Fruit fly (Drosophila melanogaster) whole organism, prepupa: ENCODE measurements around the gene Tim8.

Source experiments
- CG10631 ChIP-seq: fragments of 200-800 bp; sonication (Bioruptor generic); optimal IDR thresholded peaks from 2 replicates; lab custom pipeline; 2016; ENCODE audit warnings: missing biosample characterization, missing genetic modification characterization
- CG10669 ChIP-seq: fragments of 200-800 bp; sonication (Bioruptor generic); optimal IDR thresholded peaks from 3 replicates; lab custom pipeline; 2018; ENCODE audit warnings: missing biosample characterization, mild to moderate bottlenecking, missing genetic modification characterization, moderate library complexity
- CG11294 ChIP-seq: fragments of 200-800 bp; sonication (Bioruptor generic); IDR thresholded peaks from 2 replicates; pipeline ENCODE4 v1.3.6; 2022; ENCODE audit warnings: missing biosample characterization, missing genetic modification characterization
- CG11762 ChIP-seq: fragments of 200-800 bp; sonication (Bioruptor generic); optimal IDR thresholded peaks from 3 replicates; lab custom pipeline; 2016; ENCODE audit warnings: missing biosample characterization, missing genetic modification characterization; ENCODE audit not compliant: insufficient read depth
- CG15336 ChIP-seq: fragments of 200-800 bp; sonication (Bioruptor generic); IDR thresholded peaks from 2 replicates; pipeline ENCODE4 v1.3.6; 2022; ENCODE audit warnings: missing biosample characterization, missing genetic modification characterization
- CG1621 ChIP-seq: fragments of 200-800 bp; sonication (Bioruptor generic); optimal IDR thresholded peaks from 3 replicates; lab custom pipeline; 2018; ENCODE audit warnings: missing biosample characterization, mild to moderate bottlenecking, missing genetic modification characterization
- CG16779 ChIP-seq: fragments of 200-800 bp; sonication (Bioruptor generic); optimal IDR thresholded peaks from 3 replicates; lab custom pipeline; 2017; ENCODE audit warnings: missing biosample characterization, mild to moderate bottlenecking, missing genetic modification characterization
- CG31627 ChIP-seq: fragments of 200-800 bp; sonication (Bioruptor generic); optimal IDR thresholded peaks from 3 replicates; lab custom pipeline; 2016; ENCODE audit warnings: missing biosample characterization, missing genetic modification characterization
- CG32006 ChIP-seq: fragments of 200-800 bp; sonication (Bioruptor generic); optimal IDR thresholded peaks from 3 replicates; lab custom pipeline; 2017; ENCODE audit warnings: missing biosample characterization, mild to moderate bottlenecking, missing genetic modification characterization
- CG34406 ChIP-seq: fragments of 200-800 bp; sonication (Bioruptor generic); optimal IDR thresholded peaks from 3 replicates; lab custom pipeline; 2016; ENCODE audit warnings: missing biosample characterization, missing genetic modification characterization
- CG3919 ChIP-seq: fragments of 200-800 bp; sonication (Bioruptor generic); optimal IDR thresholded peaks from 3 replicates; lab custom pipeline; 2016; ENCODE audit warnings: missing biosample characterization, missing genetic modification characterization
- CG4318 ChIP-seq: fragments of 200-800 bp; sonication (Bioruptor generic); optimal IDR thresholded peaks from 3 replicates; lab custom pipeline; 2017; ENCODE audit warnings: missing biosample characterization, mild to moderate bottlenecking, missing genetic modification characterization
- CG6163 ChIP-seq: fragments of 200-800 bp; sonication (Bioruptor generic); IDR thresholded peaks from 3 replicates; pipeline ENCODE4 v1.3.6; 2022; ENCODE audit warnings: missing biosample characterization, missing genetic modification characterization
- CG6792 ChIP-seq: fragments of 200-800 bp; sonication (Bioruptor generic); optimal IDR thresholded peaks from 3 replicates; lab custom pipeline; 2016; ENCODE audit warnings: missing biosample characterization, missing genetic modification characterization
- CG6808 ChIP-seq: fragments of 200-800 bp; sonication (Bioruptor generic); optimal IDR thresholded peaks from 3 replicates; lab custom pipeline; 2017; ENCODE audit warnings: missing biosample characterization, missing genetic modification characterization, mild to moderate bottlenecking, moderate library complexity, missing genetic modification reagents
- CG8119 ChIP-seq: fragments of 200-800 bp; sonication (Bioruptor generic); IDR thresholded peaks from 3 replicates; pipeline ENCODE4 v1.3.6; 2022; ENCODE audit warnings: missing biosample characterization, missing genetic modification characterization
- CG8632 ChIP-seq: fragments of 200-800 bp; sonication (Bioruptor generic); optimal IDR thresholded peaks from 3 replicates; lab custom pipeline; 2016; ENCODE audit warnings: missing biosample characterization, missing genetic modification characterization
- CG9139 ChIP-seq: fragments of 200-800 bp; sonication (Bioruptor generic); optimal IDR thresholded peaks from 3 replicates; lab custom pipeline; 2017; ENCODE audit warnings: missing biosample characterization, mild to moderate bottlenecking, missing genetic modification characterization
- Eip75B ChIP-seq: fragments of 200-800 bp; sonication (Bioruptor generic); optimal IDR thresholded peaks from 3 replicates; lab custom pipeline; 2016; ENCODE audit warnings: missing biosample characterization, missing genetic modification characterization
- Eip78C ChIP-seq: fragments of 200-800 bp; sonication (Bioruptor generic); peaks from one replicate; lab custom pipeline; 2016; ENCODE audit warnings: missing biosample characterization, missing genetic modification characterization
- Eip93F ChIP-seq: fragments of 200-800 bp; sonication (Bioruptor generic); optimal IDR thresholded peaks from 2 replicates; lab custom pipeline; 2016; ENCODE audit warnings: missing biosample characterization, mild to moderate bottlenecking, missing genetic modification characterization
- Ets96B ChIP-seq: fragments of 200-800 bp; optimal IDR thresholded peaks from 2 replicates; lab custom pipeline; 2019; ENCODE audit warnings: missing biosample characterization, mild to moderate bottlenecking, missing genetic modification characterization, moderate library complexity
- Gug ChIP-seq: fragments of 200-800 bp; sonication (Bioruptor generic); IDR thresholded peaks from 2 replicates; pipeline ENCODE4 v1.3.6; 2022; ENCODE audit warnings: missing biosample characterization, missing genetic modification characterization
- Hr38 ChIP-seq: sonication (Bioruptor generic); optimal IDR thresholded peaks from 2 replicates; lab custom pipeline; 2016; ENCODE audit warnings: missing biosample characterization, missing genetic modification characterization
- Hr39 ChIP-seq: fragments of 200-800 bp; sonication (Bioruptor generic); optimal IDR thresholded peaks from 2 replicates; lab custom pipeline; 2016; ENCODE audit warnings: missing biosample characterization, missing genetic modification characterization
- Hr4 ChIP-seq: fragments of 200-800 bp; sonication (Bioruptor generic); optimal IDR thresholded peaks from 3 replicates; lab custom pipeline; 2016; ENCODE audit warnings: missing biosample characterization, missing genetic modification characterization
- Lpt ChIP-seq: fragments of 200-800 bp; sonication (Bioruptor generic); optimal IDR thresholded peaks from 3 replicates; lab custom pipeline; 2016; ENCODE audit warnings: missing biosample characterization, missing genetic modification characterization
- Met ChIP-seq: fragments of 200-800 bp; sonication (Bioruptor generic); optimal IDR thresholded peaks from 3 replicates; lab custom pipeline; 2016; ENCODE audit warnings: missing biosample characterization, missing genetic modification characterization
- Smox ChIP-seq: fragments of 200-800 bp; sonication (Bioruptor generic); optimal IDR thresholded peaks from 3 replicates; lab custom pipeline; 2016; ENCODE audit warnings: missing biosample characterization, missing genetic modification characterization
- Sox102F ChIP-seq: fragments of 200-800 bp; sonication (Bioruptor generic); optimal IDR thresholded peaks from 2 replicates; lab custom pipeline; 2016; ENCODE audit warnings: missing biosample characterization, mild to moderate bottlenecking, missing genetic modification characterization
- Sox15 ChIP-seq: fragments of 200-800 bp; sonication (Bioruptor generic); optimal IDR thresholded peaks from 3 replicates; lab custom pipeline; 2016; ENCODE audit warnings: missing biosample characterization, missing genetic modification characterization
- achi ChIP-seq: fragments of 200-800 bp; sonication (Bioruptor generic); optimal IDR thresholded peaks from 3 replicates; lab custom pipeline; 2016; ENCODE audit warnings: missing biosample characterization, missing genetic modification characterization
- acj6 ChIP-seq: fragments of 200-800 bp; sonication (Bioruptor generic); optimal IDR thresholded peaks from 3 replicates; lab custom pipeline; 2016; ENCODE audit warnings: missing biosample characterization, missing genetic modification characterization
- cyc ChIP-seq: fragments of 200-800 bp; sonication (Bioruptor generic); optimal IDR thresholded peaks from 3 replicates; lab custom pipeline; 2016; ENCODE audit warnings: missing biosample characterization, missing genetic modification characterization
- dac ChIP-seq: fragments of 200-800 bp; sonication (Bioruptor generic); optimal IDR thresholded peaks from 2 replicates; lab custom pipeline; 2017; ENCODE audit warnings: missing biosample characterization, mild to moderate bottlenecking, missing genetic modification characterization
- dsx ChIP-seq: fragments of 200-800 bp; optimal IDR thresholded peaks from 3 replicates; lab custom pipeline; 2019; ENCODE audit warnings: missing biosample characterization, mild to moderate bottlenecking, missing genetic modification characterization, moderate library complexity; ENCODE audit not compliant: poor library complexity, severe bottlenecking
- eg ChIP-seq: fragments of 200-800 bp; sonication (Bioruptor generic); IDR thresholded peaks from 3 replicates; pipeline ENCODE4 v1.3.6; 2022; ENCODE audit warnings: missing biosample characterization, missing genetic modification characterization
- esn ChIP-seq: fragments of 200-800 bp; sonication (Bioruptor generic); optimal IDR thresholded peaks from 2 replicates; lab custom pipeline; 2016; ENCODE audit warnings: missing biosample characterization, mild to moderate bottlenecking, missing genetic modification characterization, moderate library complexity
- fd85E ChIP-seq: fragments of 200-800 bp; sonication (Bioruptor generic); optimal IDR thresholded peaks from 3 replicates; lab custom pipeline; 2016; ENCODE audit warnings: missing biosample characterization, missing genetic modification characterization
- fkh ChIP-seq: fragments of 200-800 bp; sonication (Bioruptor generic); optimal IDR thresholded peaks from 3 replicates; lab custom pipeline; 2017; ENCODE audit warnings: missing biosample characterization, mild to moderate bottlenecking, missing genetic modification characterization, moderate library complexity
- net ChIP-seq: fragments of 200-800 bp; sonication (Bioruptor generic); optimal IDR thresholded peaks from 3 replicates; lab custom pipeline; 2016; ENCODE audit warnings: missing biosample characterization, missing genetic modification characterization
- pdm3 ChIP-seq: fragments of 200-800 bp; sonication (Bioruptor generic); optimal IDR thresholded peaks from 3 replicates; lab custom pipeline; 2016; ENCODE audit warnings: missing biosample characterization, missing genetic modification characterization
- salr ChIP-seq, 2 experiments: fragments of 200-800 bp; sonication (Bioruptor generic); optimal IDR thresholded peaks; 3 replicates each; lab custom pipeline; 2016 to 2018; ENCODE audit warnings: missing biosample characterization in 2 of 2, missing genetic modification characterization in 2 of 2, mild to moderate bottlenecking in 1 of 2
- ss ChIP-seq, 2 experiments: fragments of 200-800 bp; sonication (Bioruptor generic); optimal IDR thresholded peaks; 2 replicates in 1 of 2; 3 replicates in 1 of 2; lab custom pipeline; 2017 to 2018; ENCODE audit warnings: mild to moderate bottlenecking in 2 of 2, missing biosample characterization in 2 of 2, missing genetic modification characterization in 2 of 2, moderate library complexity in 1 of 2
- svp ChIP-seq: fragments of 200-800 bp; sonication (Bioruptor generic); peaks from one replicate; lab custom pipeline; 2016; ENCODE audit warnings: missing biosample characterization, missing genetic modification characterization
- vri ChIP-seq: fragments of 200-800 bp; sonication (Bioruptor generic); optimal IDR thresholded peaks from 3 replicates; lab custom pipeline; 2016; ENCODE audit warnings: missing biosample characterization, mild to moderate bottlenecking, missing genetic modification characterization

Gene Tim8

dm6 chrX:11369374-11369773 is 1.1 kb downstream of the Tim8 start, which contains the start of gene dlg1:
dlg1 (plus strand) TSS chrX:11369665.
- TF ChIP-seq CG8632 (GFP tag; lab: Kevin White, UChicago) (no peak), fkh (GFP tag; lab: Kevin White, UChicago) (peak; percentile 35), Eip78C (GFP tag; lab: Kevin White, UChicago) (peak; percentile 67), CG1621 (peak; percentile 67)
- TF ChIP-seq, all 60 proteins: peak for 3

DNA sequence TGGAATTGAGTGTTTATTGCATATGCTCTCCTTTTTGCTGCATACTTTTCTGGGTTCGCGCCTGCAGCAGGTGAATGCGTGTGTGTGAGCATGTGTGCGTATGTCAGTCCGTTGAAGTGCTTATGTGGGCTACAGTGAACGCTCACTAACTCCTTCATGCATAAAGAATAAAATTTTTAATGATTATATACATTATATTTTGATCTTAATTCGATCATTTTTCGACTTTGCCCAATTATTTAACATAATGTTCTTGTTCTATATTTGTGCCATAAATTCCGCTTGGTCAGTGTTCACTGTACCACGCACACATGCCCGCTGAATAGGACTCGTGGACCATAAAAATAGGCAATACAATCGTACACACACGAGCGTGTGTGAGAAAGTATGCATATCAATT is 2.5 kb downstream of the Tim8 start:
- no peak for TF ChIP-seq achi (GFP tag; lab: Kevin White, UChicago)
- TF ChIP-seq CG10631 (GFP tag; lab: Kevin White, UChicago), result peak; percentile 18
- no peak for TF ChIP-seq CG6792
- no peak for TF ChIP-seq Hr38 (GFP tag; lab: Kevin White, UChicago)
- TF ChIP-seq Eip78C (GFP tag; lab: Kevin White, UChicago), result peak; percentile 81
- no peak for TF ChIP-seq CG8632 (GFP tag; lab: Kevin White, UChicago)
- no peak for TF ChIP-seq Met (GFP tag; lab: Kevin White, UChicago)
- TF ChIP-seq CG9139, result no peak
- peak; percentile 74; the same call in 2 of the 3 replicates for TF ChIP-seq eg (GFP tag; lab: Robert Waterston, UW)
- TF ChIP-seq Hr39 (GFP tag; lab: Kevin White, UChicago), result no peak
- no peak for TF ChIP-seq CG34406 (GFP tag; lab: Kevin White, UChicago)
- TF ChIP-seq Hr4 (GFP tag; lab: Kevin White, UChicago), result no peak
- no peak for TF ChIP-seq Eip93F (GFP tag; lab: Kevin White, UChicago)
- TF ChIP-seq Eip75B (GFP tag; lab: Kevin White, UChicago), result peak; percentile 15
- no peak for TF ChIP-seq CG16779 (tag; lab: Kevin White, UChicago)
- TF ChIP-seq Sox15 (GFP tag; lab: Kevin White, UChicago), result no peak
- TF ChIP-seq Smox, result no peak
- TF ChIP-seq Gug (GFP tag; lab: Robert Waterston, UW), result peak; percentile 60
- TF ChIP-seq dac (GFP tag; lab: Kevin White, UChicago), result no peak
- peak; percentile 54; the same call in 1 of the 3 replicates for TF ChIP-seq CG6163 (GFP tag; lab: Robert Waterston, UW)
- peak; percentile 10 for TF ChIP-seq CG10669 (GFP tag; lab: Kevin White, UChicago)
- no peak for TF ChIP-seq Lpt (GFP tag; lab: Kevin White, UChicago)
- TF ChIP-seq fkh (GFP tag; lab: Kevin White, UChicago), result no peak
- TF ChIP-seq CG32006, result peak; percentile 27
- TF ChIP-seq CG11294 (GFP tag; lab: Robert Waterston, UW), result 0 out of 2 replicates have a peak, but pooled peaks have one; percentile 30
- peak; percentile 65 for TF ChIP-seq CG15336 (GFP tag; lab: Robert Waterston, UW)
- no peak for TF ChIP-seq ss (GFP tag; optimal IDR thresholded peaks at IDR 0.05; lab: Kevin White, UChicago)
- no peak for TF ChIP-seq pdm3 (GFP tag; lab: Kevin White, UChicago)
- peak; percentile 45 for TF ChIP-seq dsx (GFP tag; lab: Kevin White, UChicago)
- no peak for TF ChIP-seq CG4318
- TF ChIP-seq svp (GFP tag; lab: Kevin White, UChicago), result peak; percentile 52
- no peak for TF ChIP-seq cyc
- TF ChIP-seq CG31627 (GFP tag; lab: Kevin White, UChicago), result no peak
- TF ChIP-seq esn, result peak; percentile 0
- TF ChIP-seq CG3919 (GFP tag; lab: Kevin White, UChicago), result no peak
- peak; percentile 1 for TF ChIP-seq Ets96B (tag; lab: Kevin White, UChicago)
- no peak for TF ChIP-seq CG1621
- no peak for TF ChIP-seq CG11762 (GFP tag; lab: Kevin White, UChicago)
- no peak for TF ChIP-seq Sox102F (GFP tag; lab: Kevin White, UChicago)
- no peak for TF ChIP-seq CG6808 (GFP tag; lab: Kevin White, UChicago)
- TF ChIP-seq CG8119 (GFP tag; lab: Robert Waterston, UW), result peak; percentile 35; the same call in 1 of the 3 replicates
- peak; percentile 6 for TF ChIP-seq net (GFP tag; lab: Kevin White, UChicago)
- TF ChIP-seq fd85E (GFP tag; lab: Kevin White, UChicago), result no peak
- TF ChIP-seq salr (GFP tag; optimal IDR thresholded peaks at IDR 0.05; lab: Kevin White, UChicago), result no peak
- TF ChIP-seq acj6 (GFP tag; lab: Kevin White, UChicago), result no peak
- TF ChIP-seq vri (GFP tag; lab: Kevin White, UChicago), result no peak
